Worm (Caenorhabditis elegans): ENCODE results near the gene dnj-20.

- TF ChIP-seq flt-1 (GFP tag; IDR thresholded peaks at IDR 0.05) (no peak), hmbx-1 (tag; optimal IDR thresholded peaks at IDR 0.05) (no peak), ets-7 (tag; optimal IDR thresholded peaks at IDR 0.05) (no peak), hnd-1 (tag; optimal IDR thresholded peaks at IDR 0.05) (no peak), aly-1 (tag; optimal IDR thresholded peaks at IDR 0.05) (no peak), tbx-11 (GFP tag; IDR thresholded peaks at IDR 0.05) (no peak), sea-1 (GFP tag; conservative IDR thresholded peaks at IDR 0.05) (no peak), ama-1 (optimal IDR thresholded peaks at IDR 0.05) (no peak), pes-1 (GFP tag; IDR thresholded peaks at IDR 0.05) (no peak), scrt-1 (GFP tag; IDR thresholded peaks at IDR 0.05) (no peak), tbx-37 (GFP tag; conservative IDR thresholded peaks at IDR 0.05) (no peak)
Observed at ce11 chrII:9592737-9593136, 31.2 kb downstream of the dnj-20 start, which contains the start of gene parp-2.

Data from whole organism, early embryonic.